Worm (Caenorhabditis elegans) whole organism, L4 larva: Measurements from ENCODE around the gene irld-42.

ENCODE experiments used
- ces-1 ChIP-seq: fragments of 150-350 bp; sonication (generic microtip); optimal IDR thresholded peaks from 4 replicates; lab custom pipeline; 2014; ENCODE audit warnings: missing biosample characterization, missing genetic modification reagents, missing genetic modification characterization
- hif-1 ChIP-seq, 2 experiments: sonication (generic microtip); optimal IDR thresholded peaks; 2 replicates each; lab custom pipeline; 2016 to 2017; ENCODE audit warnings: missing compliant biosample characterization in 2 of 2, missing genetic modification characterization in 2 of 2, missing genetic modification reagents in 2 of 2, missing genotype in 2 of 2, mild to moderate bottlenecking in 1 of 2
- lin-1 ChIP-seq: fragments of 200-800 bp; sonication (Bioruptor generic); IDR thresholded peaks from 2 replicates; pipeline ENCODE4 v1.3.6; 2022; ENCODE audit warnings: missing genetic modification reagents, missing genetic modification characterization, missing compliant biosample characterization
- lin-13 ChIP-seq: fragments of 150-350 bp; optimal IDR thresholded peaks from 2 replicates; lab custom pipeline; 2014; ENCODE audit warnings: missing biosample characterization, missing genetic modification reagents, missing genetic modification characterization
- nhr-25 ChIP-seq: sonication (generic microtip); optimal IDR thresholded peaks from 2 replicates; lab custom pipeline; 2017; ENCODE audit warnings: missing genetic modification characterization, mild to moderate bottlenecking, missing compliant biosample characterization, antibody characterized with exemption, moderate library complexity, borderline replicate concordance; ENCODE audit not compliant: insufficient read depth
- nhr-76 ChIP-seq: fragments of 150-350 bp; optimal IDR thresholded peaks from 2 replicates; lab custom pipeline; 2014; ENCODE audit warnings: missing biosample characterization, missing genetic modification characterization
- unc-39 ChIP-seq: sonication (generic microtip); optimal IDR thresholded peaks from 2 replicates; lab custom pipeline; 2017; ENCODE audit warnings: missing biosample characterization, missing genetic modification characterization

DNA sequence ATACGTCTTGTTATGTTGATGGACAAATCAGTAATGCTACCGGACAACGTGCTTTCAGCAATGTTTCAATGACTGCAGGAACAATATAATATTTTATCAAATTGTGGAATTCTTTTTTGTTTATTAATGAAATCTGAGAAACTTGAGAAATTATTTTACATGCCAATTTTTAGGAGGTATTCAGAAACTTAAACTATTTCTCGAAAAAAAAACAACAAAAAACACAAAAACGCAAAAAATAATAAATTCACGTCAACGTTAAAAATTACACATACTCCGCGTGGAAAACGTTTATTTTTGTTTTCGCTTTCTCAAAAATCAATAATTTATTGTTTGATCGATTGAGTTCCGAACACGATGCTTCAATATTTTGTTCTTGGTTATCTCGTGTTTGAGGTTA is 26.1 kb upstream of the irld-42 start, which contains the start of gene Y46H3D.1:
- no peak for TF ChIP-seq nhr-76
- TF ChIP-seq lin-1: no peak
- TF ChIP-seq unc-39 (tag; lab: Kevin White, UChicago): no peak
- no peak for TF ChIP-seq ces-1 (GFP tag; lab: Kevin White, UChicago)
- no peak for TF ChIP-seq nhr-25 (tag; lab: Kevin White, UChicago)
- no peak for TF ChIP-seq lin-13
- TF ChIP-seq hif-1 (tag; optimal IDR thresholded peaks at IDR 0.05; lab: Kevin White, UChicago): no peak
